Worm (Caenorhabditis elegans) whole organism, mixed stage, embryonic: Measurements from ENCODE around the gene pmp-5.

Source experiments
- blmp-1 ChIP-seq: fragments of 150-350 bp; optimal IDR thresholded peaks from 2 replicates; lab custom pipeline; 2014; ENCODE audit warnings: missing biosample characterization, missing genetic modification characterization
- elt-1 ChIP-seq: sonication (generic microtip); optimal IDR thresholded peaks from 2 replicates; lab custom pipeline; 2017; ENCODE audit warnings: missing genetic modification characterization, mild to moderate bottlenecking, missing compliant biosample characterization, antibody characterized with exemption, moderate library complexity, borderline replicate concordance; ENCODE audit not compliant: insufficient read depth
- flh-1 ChIP-seq: fragments of 200-800 bp; sonication (Bioruptor generic); optimal IDR thresholded peaks from 2 replicates; lab custom pipeline; 2018; ENCODE audit warnings: mild to moderate bottlenecking, missing genetic modification characterization, moderate library complexity, missing compliant biosample characterization
- lin-32 ChIP-seq: fragments of 200-800 bp; sonication (Bioruptor generic); optimal IDR thresholded peaks from 2 replicates; lab custom pipeline; 2018; ENCODE audit warnings: mild to moderate bottlenecking, missing genetic modification characterization, missing compliant biosample characterization
- mep-1 ChIP-seq: fragments of 150-350 bp; optimal IDR thresholded peaks from 2 replicates; lab custom pipeline; 2017; ENCODE audit warnings: missing biosample characterization, missing genetic modification reagents, missing genetic modification characterization, inconsistent platforms
- nhr-12 ChIP-seq: fragments of 150-350 bp; optimal IDR thresholded peaks from 2 replicates; lab custom pipeline; 2014; ENCODE audit warnings: missing biosample characterization, missing genetic modification characterization
- nhr-76 ChIP-seq: sonication (generic microtip); optimal IDR thresholded peaks from 2 replicates; lab custom pipeline; 2017; ENCODE audit warnings: missing biosample characterization, missing genetic modification characterization
- pha-4 ChIP-seq: fragments of 150-350 bp; optimal IDR thresholded peaks from 2 replicates; lab custom pipeline; 2018; ENCODE audit warnings: missing biosample characterization, missing genetic modification reagents, missing genetic modification characterization
- sem-2 ChIP-seq: fragments of 200-800 bp; sonication (Bioruptor generic); optimal IDR thresholded peaks from 2 replicates; lab custom pipeline; 2018; ENCODE audit warnings: mild to moderate bottlenecking, missing genetic modification characterization, missing compliant biosample characterization
- unc-120 ChIP-seq: sonication (generic microtip); optimal IDR thresholded peaks from 2 replicates; lab custom pipeline; 2017; ENCODE audit warnings: missing genetic modification characterization, missing compliant biosample characterization; ENCODE audit not compliant: poor library complexity, severe bottlenecking
- ztf-11 ChIP-seq: fragments of 150-350 bp; optimal IDR thresholded peaks from 2 replicates; lab custom pipeline; 2014; ENCODE audit warnings: missing biosample characterization, missing genetic modification characterization

DNA sequence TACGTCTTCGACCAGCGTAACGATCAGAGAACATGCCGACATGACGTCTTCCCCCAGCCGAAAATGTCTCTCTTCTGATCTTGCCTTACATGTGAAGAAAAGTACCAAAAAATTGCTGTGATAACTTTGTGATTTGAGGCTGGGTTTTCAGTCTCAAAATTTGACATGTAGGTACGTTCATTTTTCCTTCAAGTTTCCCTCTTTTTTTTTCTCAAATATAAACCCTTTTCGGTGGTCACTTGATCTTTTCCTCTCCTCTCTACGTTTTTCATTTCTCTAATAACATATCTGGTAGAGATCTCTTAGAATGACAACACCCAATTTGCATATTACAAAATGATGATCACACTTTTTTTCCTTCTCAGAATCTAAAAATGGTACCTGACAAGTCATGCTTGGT lies 43.7 kb downstream of the pmp-5 start, which contains the start of gene nhr-37:
- TF ChIP-seq flh-1 (GFP tag; lab: Kevin White, UChicago): no peak
- no peak for TF ChIP-seq sem-2 (GFP tag; lab: Kevin White, UChicago)
- no peak for TF ChIP-seq pha-4 (tag; lab: Kevin White, UChicago)
- no peak for TF ChIP-seq ztf-11 (tag; lab: Kevin White, UChicago)
- no peak for TF ChIP-seq mep-1 (tag; lab: Kevin White, UChicago)
- no peak for TF ChIP-seq nhr-76 (tag; lab: Kevin White, UChicago)
- no peak for TF ChIP-seq unc-120 (tag; lab: Kevin White, UChicago)
- TF ChIP-seq lin-32 (GFP tag; lab: Kevin White, UChicago): no peak
- TF ChIP-seq blmp-1 (tag; lab: Kevin White, UChicago): no peak
- TF ChIP-seq elt-1 (tag; lab: Kevin White, UChicago): no peak
- no peak for TF ChIP-seq nhr-12 (tag; lab: Kevin White, UChicago)
